Fruit fly (Drosophila melanogaster) Kc167 (cell line): ENCODE results near the gene CG7888.

Source experiments
- insv ChIP-seq: fragments of >200 bp; optimal IDR thresholded peaks from 3 replicates; lab custom pipeline; 2018; ENCODE audit warnings: missing external identifiers
- psq ChIP-seq: fragments of >200 bp; optimal IDR thresholded peaks from 2 replicates; lab custom pipeline; 2017; ENCODE audit warnings: missing external identifiers
- ttk ChIP-seq: sonication (Bioruptor generic); optimal IDR thresholded peaks from 2 replicates; lab custom pipeline; 2017; ENCODE audit warnings: missing external identifiers

- TF ChIP-seq ttk (no peak), psq (no peak), insv (no peak)
Observed at dm6 chr3L:11049414-11049813, 4.4 kb upstream of the CG7888 start.
